Worm (Caenorhabditis elegans) whole organism, L1 larva: ENCODE results near the gene C49C3.7.

Experiments
- C04F5.9 ChIP-seq: sonication (generic microtip); optimal IDR thresholded peaks from 2 replicates; lab custom pipeline; 2016; ENCODE audit warnings: missing genetic modification characterization, missing compliant biosample characterization
- ama-1 ChIP-seq: fragments of 150-350 bp; optimal IDR thresholded peaks from 2 replicates; lab custom pipeline; 2014
- ceh-82 ChIP-seq, 3 experiments: fragments of 150-350 bp in 1 of 3; sonication (generic microtip) in 2 of 3; optimal IDR thresholded peaks; 2 replicates each; lab custom pipeline; 2014 to 2017; ENCODE audit warnings: missing biosample characterization in 3 of 3, missing genetic modification characterization in 3 of 3
- lin-15B ChIP-seq: fragments of 150-350 bp; sonication (generic microtip); optimal IDR thresholded peaks from 3 replicates; lab custom pipeline; 2014; ENCODE audit warnings: missing biosample characterization, missing genetic modification characterization
- nhr-12 ChIP-seq: sonication (generic microtip); optimal IDR thresholded peaks from 2 replicates; lab custom pipeline; 2017; ENCODE audit warnings: missing biosample characterization, missing genetic modification characterization
- nhr-237 ChIP-seq: fragments of 150-350 bp; optimal IDR thresholded peaks from 2 replicates; lab custom pipeline; 2014; ENCODE audit warnings: missing biosample characterization, missing genetic modification characterization
- nhr-28 ChIP-seq: fragments of 150-350 bp; optimal IDR thresholded peaks from 2 replicates; lab custom pipeline; 2014; ENCODE audit warnings: missing biosample characterization, missing genetic modification characterization
- ztf-4 ChIP-seq: fragments of 150-350 bp; optimal IDR thresholded peaks from 2 replicates; lab custom pipeline; 2014; ENCODE audit warnings: missing biosample characterization, missing genetic modification characterization

ce11 chrIV:17343482-17343881 lies 11.1 kb downstream of the C49C3.7 start, which contains the start of gene C49C3.11:
- TF ChIP-seq ceh-82 (tag; optimal IDR thresholded peaks at IDR 0.05; lab: Kevin White, UChicago), result no peak
- TF ChIP-seq nhr-28, result no peak
- no peak for TF ChIP-seq lin-15B (tag; lab: Kevin White, UChicago)
- no peak for TF ChIP-seq C04F5.9 (tag; lab: Kevin White, UChicago)
- no peak for TF ChIP-seq ama-1 (lab: Kevin White, UChicago)
- no peak for TF ChIP-seq ztf-4 (tag; lab: Kevin White, UChicago)
- no peak for TF ChIP-seq nhr-237 (tag; lab: Kevin White, UChicago)
- TF ChIP-seq nhr-12, result no peak
